Fruit fly (Drosophila melanogaster) whole organism, wandering third instar larva: ENCODE data around the gene Pex23.

Experiments used
- Dfd ChIP-seq: fragments of >200 bp; optimal IDR thresholded peaks from 2 replicates; lab custom pipeline; 2017; ENCODE audit warnings: missing biosample characterization, missing genetic modification characterization
- Dif ChIP-seq: fragments of 200-275, 200-300 bp; sonication (Bioruptor generic); optimal IDR thresholded peaks from 2 replicates; lab custom pipeline; 2018; ENCODE audit warnings: missing biosample characterization, missing genetic modification characterization; ENCODE audit not compliant: partially characterized antibody
- GATAd ChIP-seq: sonication (Bioruptor generic); optimal IDR thresholded peaks from 2 replicates; lab custom pipeline; 2016; ENCODE audit warnings: missing biosample characterization, missing genetic modification characterization
- HLH106 ChIP-seq: fragments of 200-800 bp; optimal IDR thresholded peaks from 3 replicates; lab custom pipeline; 2019; ENCODE audit warnings: missing biosample characterization, mild to moderate bottlenecking, missing genetic modification characterization, moderate library complexity
- Jra ChIP-seq: sonication (Bioruptor generic); optimal IDR thresholded peaks from 2 replicates; lab custom pipeline; 2016; ENCODE audit warnings: missing biosample characterization, missing genetic modification characterization
- OdsH ChIP-seq: fragments of 200-800 bp; sonication (Bioruptor generic); optimal IDR thresholded peaks from 2 replicates; lab custom pipeline; 2016; ENCODE audit warnings: missing biosample characterization, mild to moderate bottlenecking, missing genetic modification characterization
- dl ChIP-seq, 2 experiments: fragments of 175-275, 200-275 bp in 1 of 2; fragments of 200-275 bp in 1 of 2; sonication (Bioruptor generic); optimal IDR thresholded peaks; lab custom pipeline; 2018; ENCODE audit warnings: mild to moderate bottlenecking in 2 of 2, missing biosample characterization in 2 of 2, missing genetic modification characterization in 2 of 2, moderate library complexity in 2 of 2; ENCODE audit not compliant: partially characterized antibody in 2 of 2, insufficient read depth in 1 of 2
- dsf ChIP-seq: sonication (Bioruptor generic); optimal IDR thresholded peaks from 2 replicates; lab custom pipeline; 2016; ENCODE audit warnings: missing biosample characterization, missing genetic modification characterization, borderline replicate concordance
- h ChIP-seq: fragments of 200-800 bp; sonication (Bioruptor generic); optimal IDR thresholded peaks from 3 replicates; lab custom pipeline; 2016; ENCODE audit warnings: missing biosample characterization, mild to moderate bottlenecking, missing genetic modification characterization
- psq ChIP-seq: fragments of 200-800 bp; sonication (Bioruptor generic); optimal IDR thresholded peaks from 3 replicates; lab custom pipeline; 2017; ENCODE audit warnings: missing biosample characterization, mild to moderate bottlenecking, missing genetic modification characterization, moderate library complexity
- usp ChIP-seq: fragments of >200 bp; optimal IDR thresholded peaks from 2 replicates; lab custom pipeline; 2017; ENCODE audit warnings: missing biosample characterization, missing genetic modification characterization

DNA sequence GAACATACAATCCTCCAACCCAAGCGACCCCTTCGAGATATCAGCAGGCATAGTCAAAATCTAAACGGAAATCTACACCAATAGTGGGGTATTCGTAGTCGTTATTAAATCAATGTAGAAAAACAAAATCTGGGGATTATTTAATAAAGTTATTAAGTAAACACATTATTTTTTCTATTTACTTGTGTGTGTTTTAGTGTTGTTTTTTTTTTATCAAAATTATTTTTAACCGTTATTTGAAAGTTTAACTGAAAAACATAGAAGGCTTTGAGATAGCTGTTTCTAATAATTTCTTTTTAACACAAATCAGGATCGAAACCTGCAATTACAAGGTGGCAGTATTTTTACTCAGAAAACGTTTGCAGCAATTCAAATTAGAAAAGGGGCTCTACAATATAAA lies 7.4 kb upstream of the Pex23 start, which contains the start of gene polo:
- TF ChIP-seq dsf (no peak), Dfd (GFP tag; lab: Kevin White, UChicago) (no peak), HLH106 (tag; lab: Kevin White, UChicago) (no peak), Jra (GFP tag; lab: Kevin White, UChicago) (no peak), Dif (GFP tag; lab: Kevin White, UChicago) (no peak), psq (GFP tag; lab: Kevin White, UChicago) (no peak), usp (GFP tag; lab: Kevin White, UChicago) (no peak), OdsH (no peak), h (GFP tag; lab: Kevin White, UChicago) (no peak), dl (GFP tag; optimal IDR thresholded peaks at IDR 0.05; lab: Kevin White, UChicago; ENCODE audit: insufficient read depth in 1 of 2, partially characterized antibody in 2 of 2) (no peak), GATAd (GFP tag; lab: Kevin White, UChicago) (no peak)
